Worm (Caenorhabditis elegans): ENCODE results near the gene eif-2A.

The eif-2A gene

DNA sequence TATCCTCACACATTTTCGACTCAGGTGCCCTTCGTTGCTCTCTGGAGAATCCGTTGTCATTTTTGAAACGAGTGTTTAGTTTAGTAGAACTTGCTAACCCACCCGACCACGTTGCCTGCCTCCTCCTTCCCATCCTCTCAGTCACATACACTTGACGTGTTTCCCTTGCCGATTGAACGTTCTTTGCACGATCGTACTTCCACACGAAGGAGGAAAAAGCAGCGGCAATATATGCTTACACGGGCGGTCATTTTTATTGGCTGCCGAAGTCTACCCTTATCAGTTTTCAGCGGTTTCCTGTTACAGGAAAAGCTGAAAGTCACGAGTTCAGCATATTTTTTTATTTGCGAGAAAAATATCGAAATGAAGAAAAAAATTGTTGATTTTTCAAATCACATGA is 26.8 kb upstream of the eif-2A start (continued):
- TF ChIP-seq madf-6 (GFP tag; IDR thresholded peaks at IDR 0.05) = 0 out of 2 replicates have a peak, but pooled peaks have one; percentile 15
- peak; percentile 23 for TF ChIP-seq attf-5 (GFP tag; optimal IDR thresholded peaks at IDR 0.05)
- no peak for TF ChIP-seq B0261.1 (tag; optimal IDR thresholded peaks at IDR 0.05)
- TF ChIP-seq madf-10 (tag; optimal IDR thresholded peaks at IDR 0.05) = peak; percentile 41
- TF ChIP-seq lin-54 (GFP tag; optimal IDR thresholded peaks at IDR 0.05) = peak; percentile 32
- no peak for TF ChIP-seq snpc-4 (GFP tag; optimal IDR thresholded peaks at IDR 0.05)
- TF ChIP-seq snpc-4 (tag; optimal IDR thresholded peaks at IDR 0.05) = peak in 1 of 4 experiments; percentile 20
- peak; percentile 36 for TF ChIP-seq atf-7 (tag; optimal IDR thresholded peaks at IDR 0.05)
- TF ChIP-seq lin-35 (GFP tag; optimal IDR thresholded peaks at IDR 0.05) = peak in 1 of 3 experiments; percentile 22
- no peak for TF ChIP-seq T07F8.4 (tag; optimal IDR thresholded peaks at IDR 0.05)
- peak; percentile 38 for TF ChIP-seq mcd-1 (GFP tag; IDR thresholded peaks at IDR 0.05)
- peak; percentile 56; the same call in 1 of the 2 replicates for TF ChIP-seq let-526 (GFP tag; IDR thresholded peaks at IDR 0.05)
- 0 out of 2 replicates have a peak, but pooled peaks have one; percentile 22 for TF ChIP-seq zfh-2 (GFP tag; conservative IDR thresholded peaks at IDR 0.05)
- peak; percentile 23 for TF ChIP-seq ztf-22 (GFP tag; optimal IDR thresholded peaks at IDR 0.05)
- TF ChIP-seq egl-44 (GFP tag; IDR thresholded peaks at IDR 0.05) = 0 out of 2 replicates have a peak, but pooled peaks have one; percentile 24
- peak; percentile 86 for TF ChIP-seq nhr-80 (tag; optimal IDR thresholded peaks at IDR 0.05)
- TF ChIP-seq nfyb-1 (GFP tag; IDR thresholded peaks at IDR 0.05) = peak; percentile 83; the same call in 1 of the 2 replicates
- TF ChIP-seq dox-1 (GFP tag; IDR thresholded peaks at IDR 0.05) = peak; percentile 59
- 0 out of 2 replicates have a peak, but pooled peaks have one; percentile 40 for TF ChIP-seq B0336.3 (GFP tag; IDR thresholded peaks at IDR 0.05)
- TF ChIP-seq nhr-90 (tag; optimal IDR thresholded peaks at IDR 0.05) = no peak
- TF ChIP-seq pbrm-1 (GFP tag; IDR thresholded peaks at IDR 0.05) = 0 out of 2 replicates have a peak, but pooled peaks have one; percentile 13
- TF ChIP-seq tlf-1 (GFP tag; optimal IDR thresholded peaks at IDR 0.05) = peak; percentile 9

DNA sequence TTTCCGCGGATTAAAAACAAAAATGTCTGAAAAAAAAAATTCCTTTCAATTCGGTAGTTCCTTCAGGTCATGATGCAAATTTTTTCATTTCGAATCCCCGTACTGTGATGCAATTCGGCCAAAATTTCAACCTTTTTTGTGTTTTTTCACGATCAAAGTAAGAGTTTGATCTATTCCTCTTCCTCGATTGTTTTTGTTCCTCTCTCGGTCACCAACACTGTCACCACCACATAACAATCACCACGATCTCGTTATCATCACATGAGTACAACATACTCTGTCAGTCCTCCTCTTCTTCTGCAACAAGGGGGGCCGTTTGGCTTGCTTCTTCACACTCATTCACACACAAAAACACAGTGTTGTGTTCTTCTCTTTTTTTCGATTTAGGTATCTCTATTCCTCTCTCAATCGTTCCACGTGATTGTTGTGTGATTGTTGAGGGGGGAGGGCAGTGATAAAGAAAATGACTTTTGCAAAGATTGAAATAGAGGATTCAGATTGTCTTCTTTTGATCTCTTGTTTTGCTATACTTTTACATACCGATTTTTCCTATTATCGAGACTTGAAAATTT is 26.3 kb upstream of the eif-2A start:
- TF ChIP-seq cebp-1 (GFP tag; IDR thresholded peaks at IDR 0.05) (no peak), cebp-1 (tag; optimal IDR thresholded peaks at IDR 0.05) (peak; percentile 13), lin-35 (GFP tag; optimal IDR thresholded peaks at IDR 0.05) (peak in 1 of 3 experiments; percentile 65), nfyb-1 (GFP tag; IDR thresholded peaks at IDR 0.05) (no peak; the same call in 1 of the 2 replicates), C06A6.2 (GFP tag; conservative IDR thresholded peaks at IDR 0.05) (peak; percentile 44; the same call in 1 of the 2 replicates), somi-1 (GFP tag; optimal IDR thresholded peaks at IDR 0.05) (peak; percentile 66), nfya-1 (tag; optimal IDR thresholded peaks at IDR 0.05; ENCODE audit: borderline replicate concordance, insufficient read depth) (no peak), egrh-3 (GFP tag; IDR thresholded peaks at IDR 0.05) (0 out of 2 replicates have a peak, but pooled peaks have one; percentile 5), attf-5 (GFP tag; optimal IDR thresholded peaks at IDR 0.05) (peak; percentile 7), tbp1 (GFP tag; optimal IDR thresholded peaks at IDR 0.05) (peak; percentile 19)

DNA sequence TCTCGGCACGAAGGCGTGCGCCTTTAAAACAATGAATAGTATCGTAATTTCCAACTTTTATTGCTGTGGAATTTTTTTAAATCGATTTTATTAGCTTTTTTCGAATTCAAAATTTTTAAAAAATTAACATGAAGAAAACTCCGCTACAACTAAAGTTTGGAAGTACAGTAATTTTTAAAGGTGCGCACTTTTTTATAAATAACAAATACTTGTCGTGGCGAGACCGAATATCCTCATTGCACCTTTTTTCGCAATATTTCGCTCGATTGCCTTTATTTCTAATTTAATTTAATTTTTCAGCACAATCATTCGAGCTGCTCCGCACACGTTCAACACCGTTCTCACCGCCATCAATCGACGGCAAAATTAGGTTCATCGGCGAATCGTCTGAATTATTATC is 25.7 kb upstream of the eif-2A start, which contains the start of the genes T09F3.2 and T09F3.7:
TSS of gene T09F3.2 (plus strand) at position 301 of the 400 bp plus-strand sequence.
TSS of gene T09F3.7 (plus strand) at position 315 of the 400 bp plus-strand sequence.
- TF ChIP-seq Y67H2A.10 (GFP tag; conservative IDR thresholded peaks at IDR 0.05) (no peak), unc-130 (GFP tag; optimal IDR thresholded peaks at IDR 0.05) (no peak), zim-3 (tag; optimal IDR thresholded peaks at IDR 0.05) (no peak), repo-1 (tag; optimal IDR thresholded peaks at IDR 0.05) (no peak), F57C9.4 (tag; optimal IDR thresholded peaks at IDR 0.05) (no peak), ztf-22 (GFP tag; optimal IDR thresholded peaks at IDR 0.05) (no peak), egl-44 (GFP tag; IDR thresholded peaks at IDR 0.05) (no peak), zfh-2 (GFP tag; conservative IDR thresholded peaks at IDR 0.05) (no peak), attf-5 (GFP tag; optimal IDR thresholded peaks at IDR 0.05) (no peak), ztf-26 (tag; optimal IDR thresholded peaks at IDR 0.05) (no peak), nfyb-1 (GFP tag; IDR thresholded peaks at IDR 0.05) (no peak), madf-6 (GFP tag; IDR thresholded peaks at IDR 0.05) (no peak), sptf-2 (GFP tag; optimal IDR thresholded peaks at IDR 0.05) (no peak), hmg-20 (GFP tag; IDR thresholded peaks at IDR 0.05) (no peak), F57A8.1 (GFP tag; optimal IDR thresholded peaks at IDR 0.05) (no peak), T26A5.8 (tag; optimal IDR thresholded peaks at IDR 0.05) (no peak)
